Worm (Caenorhabditis elegans) whole organism, L1 larva: ENCODE results near the gene nhr-87.

Source experiments
- aly-2 ChIP-seq: fragments of 150-350 bp; optimal IDR thresholded peaks from 2 replicates; lab custom pipeline; 2014; ENCODE audit warnings: missing biosample characterization, missing genetic modification characterization
- elt-2 ChIP-seq: sonication (generic microtip); optimal IDR thresholded peaks from 2 replicates; lab custom pipeline; 2016; ENCODE audit warnings: missing genetic modification characterization, mild to moderate bottlenecking, inconsistent platforms, missing compliant biosample characterization, missing genetic modification reagents
- lin-13 ChIP-seq: fragments of 150-350 bp; optimal IDR thresholded peaks from 2 replicates; lab custom pipeline; 2014; ENCODE audit warnings: missing biosample characterization, missing genetic modification reagents, missing genetic modification characterization
- lin-39 ChIP-seq: fragments of 150-350 bp; optimal IDR thresholded peaks from 2 replicates; lab custom pipeline; 2014; ENCODE audit warnings: missing biosample characterization, missing genetic modification reagents, missing genetic modification characterization
- mdl-1 ChIP-seq, 2 experiments: fragments of 150-350 bp; optimal IDR thresholded peaks; 2 replicates each; lab custom pipeline; 2014 to 2017; ENCODE audit warnings: missing biosample characterization in 2 of 2, missing genetic modification characterization in 2 of 2, inconsistent platforms in 1 of 2
- pax-3 ChIP-seq: fragments of 200-800 bp; sonication (Bioruptor generic); optimal IDR thresholded peaks from 2 replicates; lab custom pipeline; 2018; ENCODE audit warnings: mild to moderate bottlenecking, missing genetic modification characterization, moderate library complexity, missing compliant biosample characterization
- skn-1 ChIP-seq: fragments of 150-350 bp; optimal IDR thresholded peaks from 2 replicates; lab custom pipeline; 2014; ENCODE audit warnings: missing biosample characterization, missing genetic modification characterization
- tbx-2 ChIP-seq: sonication (generic microtip); optimal IDR thresholded peaks from 2 replicates; lab custom pipeline; 2016; ENCODE audit warnings: missing genetic modification characterization, missing compliant biosample characterization

ce11 chrIV:1649794-1650193, 26.0 kb downstream of the nhr-87 start:
- TF ChIP-seq elt-2 (tag; lab: Kevin White, UChicago): peak; percentile 24
- no peak for TF ChIP-seq tbx-2 (tag; lab: Kevin White, UChicago)
- TF ChIP-seq aly-2: no peak
- TF ChIP-seq mdl-1 (tag; optimal IDR thresholded peaks at IDR 0.05; lab: Kevin White, UChicago): peak in 1 of 2 experiments; percentile 41
- no peak for TF ChIP-seq lin-39 (tag; lab: Kevin White, UChicago)
- no peak for TF ChIP-seq pax-3 (tag; lab: Kevin White, UChicago)
- peak; percentile 49 for TF ChIP-seq skn-1
- TF ChIP-seq lin-13 (GFP tag; lab: Kevin White, UChicago): no peak
